Fruit fly (Drosophila melanogaster) whole organism, larva: Measurements from ENCODE around the gene LysE.
"Not testable (repeated sequence)": the region's sequence is repeated elsewhere in the genome, so short reads cannot be mapped to it uniquely, and the experiment has no call there.

ENCODE experiments used
- noc ChIP-seq: fragments of 200-800 bp; sonication (Bioruptor generic); optimal IDR thresholded peaks from 3 replicates; lab custom pipeline; 2019; ENCODE audit warnings: missing biosample characterization, mild to moderate bottlenecking, missing genetic modification characterization, moderate library complexity

LysE gene

DNA sequence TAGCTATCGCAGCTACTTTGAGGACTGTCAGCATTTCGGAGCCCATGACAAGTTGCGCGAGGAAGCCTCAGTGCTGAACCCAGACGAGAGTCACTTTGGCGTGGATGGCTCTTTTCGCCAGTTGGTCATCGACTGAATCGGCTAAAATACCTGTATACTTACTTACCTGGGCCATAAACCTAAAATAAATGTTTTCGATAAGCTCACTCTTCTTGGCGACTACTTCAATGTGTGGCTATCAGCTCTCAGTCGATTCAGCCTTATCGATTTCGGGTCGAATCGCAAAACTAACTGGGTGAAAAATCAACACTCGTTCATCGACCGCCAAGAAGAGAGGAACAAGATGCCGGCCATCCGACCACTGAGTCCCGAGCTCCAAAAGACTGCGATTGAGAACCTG is 21.2 kb downstream of the LysE start, which contains the start of gene CG33966:
TSS of gene CG33966 (plus strand) at position 301 of the 400 bp plus-strand sequence.
- TF ChIP-seq noc (tag; lab: Kevin White, UChicago), result no peak

DNA sequence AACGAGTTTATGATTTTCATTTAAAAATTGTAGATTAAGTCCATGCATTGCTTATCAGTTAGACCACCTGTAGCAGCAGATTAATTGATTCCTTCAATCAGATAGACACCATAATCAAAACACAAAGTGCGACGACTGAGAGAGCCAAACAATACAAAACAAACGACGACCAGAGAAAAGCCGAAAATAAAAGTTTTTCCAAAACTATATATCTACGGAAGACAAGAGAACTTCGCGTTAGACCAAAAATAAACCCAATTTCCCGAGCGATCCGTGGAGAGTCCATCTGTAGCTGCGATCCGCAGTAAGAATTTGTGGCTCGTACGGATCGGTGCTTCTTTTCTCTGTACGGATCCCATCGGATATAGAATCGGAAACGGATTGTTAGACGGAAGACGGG is 22.8 kb downstream of the LysE start, which contains the start of gene galene:
TSS of gene galene (plus strand) at position 301 of the 400 bp plus-strand sequence.
- TF ChIP-seq noc (tag; lab: Kevin White, UChicago), result no peak

dm6 chr3L:1238219-1238618 is 25.6 kb downstream of the LysE start, which contains the start of gene CG9192:
Gene CG9192 (minus strand): TSS chr3L:1238319.
- no peak for TF ChIP-seq noc (tag; lab: Kevin White, UChicago)

DNA sequence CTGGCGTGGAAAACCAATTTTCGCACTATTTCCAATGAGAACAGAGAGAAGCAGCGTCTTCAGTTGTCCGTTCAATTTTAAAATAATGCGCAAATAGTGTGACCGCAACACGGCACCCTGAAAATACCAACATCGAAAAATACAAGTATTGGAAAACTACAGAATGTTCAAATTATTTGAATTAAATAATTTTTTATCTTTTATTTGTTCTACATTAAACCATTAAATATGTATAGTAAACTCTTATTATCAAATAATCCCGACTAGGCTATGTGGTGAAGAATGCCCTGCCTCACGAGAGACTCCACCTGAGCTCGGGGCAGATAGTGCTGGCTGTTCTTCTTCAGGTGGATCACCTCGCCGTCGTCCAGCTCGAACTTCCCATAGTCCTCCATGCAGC is 33.2 kb downstream of the LysE start, which contains the start of gene Klp61F:
TSS of gene Klp61F (minus strand) at position 101 of the 400 bp plus-strand sequence.
- not testable (repeated sequence) for TF ChIP-seq noc (tag; lab: Kevin White, UChicago)

DNA sequence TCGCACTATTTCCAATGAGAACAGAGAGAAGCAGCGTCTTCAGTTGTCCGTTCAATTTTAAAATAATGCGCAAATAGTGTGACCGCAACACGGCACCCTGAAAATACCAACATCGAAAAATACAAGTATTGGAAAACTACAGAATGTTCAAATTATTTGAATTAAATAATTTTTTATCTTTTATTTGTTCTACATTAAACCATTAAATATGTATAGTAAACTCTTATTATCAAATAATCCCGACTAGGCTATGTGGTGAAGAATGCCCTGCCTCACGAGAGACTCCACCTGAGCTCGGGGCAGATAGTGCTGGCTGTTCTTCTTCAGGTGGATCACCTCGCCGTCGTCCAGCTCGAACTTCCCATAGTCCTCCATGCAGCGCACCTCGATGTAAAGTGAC is 34.2 kb downstream of the LysE start, which contains the start of gene CG32318:
TSS of gene CG32318 (minus strand) at position 101 of the 400 bp plus-strand sequence.
- not testable (repeated sequence) for TF ChIP-seq noc (tag; lab: Kevin White, UChicago)

- TF ChIP-seq noc (tag; lab: Kevin White, UChicago), result no peak
Measured at dm6 chr3L:1247627-1248295, 35.1 kb downstream of the LysE start, which contains the start of the genes Psf1 and Sac1. Gene Psf1 (minus strand): TSS chr3L:1247677. Gene Sac1 (plus strand): TSS chr3L:1247817.

dm6 chr3L:1250396-1250795 is 37.8 kb downstream of the LysE start, which contains the start of gene Bfc:
Gene Bfc (plus strand): TSS chr3L:1250696.
- TF ChIP-seq noc (tag; lab: Kevin White, UChicago), result no peak

DNA sequence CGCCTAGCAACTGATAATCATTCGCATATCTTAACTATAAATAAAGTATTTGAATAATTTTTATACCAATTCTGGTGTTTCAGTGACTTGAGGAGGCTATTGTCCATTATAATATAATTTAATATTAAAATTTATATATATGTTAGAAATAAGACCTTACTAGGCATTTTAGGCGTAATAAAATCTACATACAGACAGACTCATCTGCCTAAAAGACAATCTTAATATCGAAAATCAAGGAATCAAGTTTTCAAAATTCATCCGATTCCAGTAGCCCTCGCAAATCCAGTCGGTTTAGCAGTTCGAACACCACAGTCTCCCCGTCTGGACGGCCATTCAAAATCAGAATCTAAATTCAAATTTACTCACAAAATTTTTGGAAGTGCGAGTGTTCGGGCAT is 39.1 kb downstream of the LysE start, which contains the start of the genes CG9130 and CG9133:
TSS of gene CG9130 (plus strand) at position 301 of the 400 bp plus-strand sequence.
TSS of gene CG9133 (plus strand) at position 301 of the 400 bp plus-strand sequence.
- no peak for TF ChIP-seq noc (tag; lab: Kevin White, UChicago)

DNA sequence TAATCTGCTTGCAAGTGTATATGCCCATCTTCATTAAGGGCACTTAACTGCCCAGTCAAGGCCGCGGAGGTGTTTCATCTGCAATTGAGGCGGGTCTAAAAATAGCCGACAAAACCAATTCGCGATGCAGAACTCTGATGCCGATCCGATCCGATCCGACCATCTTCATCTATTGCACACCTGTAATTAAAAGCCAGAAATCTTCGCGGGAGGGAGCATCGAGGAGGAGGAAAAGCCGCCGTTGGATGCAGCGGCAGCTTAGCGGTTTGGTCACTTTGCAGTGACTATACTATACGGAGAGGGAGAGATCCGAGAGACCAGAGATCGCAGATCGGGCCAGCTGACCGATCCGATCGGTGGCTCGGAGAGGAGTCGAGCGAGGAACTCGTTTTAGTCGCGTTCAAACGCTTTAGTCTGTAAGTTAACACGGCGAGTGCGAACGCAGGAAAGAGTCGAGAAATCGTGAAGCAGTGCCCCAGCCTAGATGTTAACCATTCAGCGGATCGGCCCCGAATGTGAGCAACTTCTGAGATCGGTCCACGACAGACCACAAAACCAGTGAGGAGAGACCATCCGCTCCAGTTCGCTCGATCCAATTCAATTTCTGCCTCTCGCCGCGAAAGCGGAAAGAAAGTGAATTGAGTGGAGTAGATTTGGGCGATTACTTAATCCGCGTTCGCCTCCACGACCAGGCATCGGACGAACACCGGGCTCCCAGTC is 43.6 kb downstream of the LysE start, which contains the start of gene tfc:
TSS of gene tfc (plus strand) at position 389 of the 720 bp plus-strand sequence.
- no peak for TF ChIP-seq noc (tag; lab: Kevin White, UChicago)

DNA sequence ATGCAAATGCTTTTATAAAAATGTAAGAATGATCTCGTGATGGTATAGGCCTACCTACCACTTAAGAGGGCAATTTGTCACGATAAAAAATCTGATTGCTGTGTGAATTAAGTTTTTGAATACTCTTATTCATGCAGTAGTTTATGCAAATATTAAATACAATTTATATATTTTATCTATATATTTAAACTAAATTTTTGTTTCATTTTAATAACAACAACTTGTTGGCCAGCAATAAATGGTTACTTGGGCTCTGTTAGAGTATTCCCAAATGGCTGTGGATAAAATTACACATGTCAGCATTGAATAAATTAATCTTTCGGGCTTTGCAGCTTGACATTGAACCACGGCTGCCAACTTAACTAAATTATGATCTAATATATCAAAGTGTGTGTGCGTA is 45.9 kb downstream of the LysE start:
- no peak for TF ChIP-seq noc (tag; lab: Kevin White, UChicago)
